Worm (Caenorhabditis elegans): ENCODE data around the gene W07G4.1.

DNA sequence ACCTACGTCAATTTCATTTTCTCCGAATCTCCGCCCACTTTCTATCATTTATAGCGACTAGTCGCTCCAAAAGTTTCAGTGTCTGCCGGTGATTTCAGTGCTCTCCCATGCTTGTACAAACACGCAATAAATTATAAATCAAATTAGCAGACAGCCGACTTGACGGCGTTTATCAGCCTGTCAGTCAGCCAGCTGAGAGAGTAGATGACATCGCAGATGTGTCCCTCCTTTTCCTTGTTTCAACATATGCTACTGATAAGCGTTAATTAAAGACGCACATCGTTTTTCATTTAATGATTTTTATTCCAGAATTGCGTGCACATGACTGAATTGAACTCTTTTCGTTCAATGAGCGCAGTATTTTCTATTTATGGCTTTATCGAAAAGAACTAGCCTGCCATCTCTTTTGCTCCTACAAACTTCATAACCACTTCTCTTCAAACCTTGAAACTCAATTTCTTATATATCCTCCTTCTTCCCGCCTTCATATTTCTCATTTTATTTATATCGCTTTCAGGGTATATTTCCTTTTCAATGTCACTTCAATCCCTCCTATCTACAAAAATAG is 10.0 kb downstream of the W07G4.1 start, which contains the start of gene lap-2:
- TF ChIP-seq nhr-237 (tag; optimal IDR thresholded peaks at IDR 0.05) (no peak), unc-39 (tag; optimal IDR thresholded peaks at IDR 0.05) (no peak), ceh-9 (tag; optimal IDR thresholded peaks at IDR 0.05) (no peak), snpc-4 (tag; optimal IDR thresholded peaks at IDR 0.05) (no peak)
